Worm (Caenorhabditis elegans) whole organism, dauer: ENCODE results near the gene arc-1.

ENCODE experiments used
- unc-62 ChIP-seq: sonication (generic microtip); optimal IDR thresholded peaks from 2 replicates; lab custom pipeline; 2017; ENCODE audit warnings: missing biosample characterization, missing genetic modification reagents, missing genetic modification characterization

arc-1 gene

ce11 chrII:9674678-9675077, at the start of gene arc-1:
arc-1 (plus strand) TSS chrII:9674978.
- TF ChIP-seq unc-62 (GFP tag; lab: Kevin White, UChicago), result no peak

- no peak for TF ChIP-seq unc-62 (GFP tag; lab: Kevin White, UChicago)
Observed at ce11 chrII:9625930-9626329, 48.8 kb upstream of the arc-1 start.

ce11 chrII:9636300-9636699, 38.5 kb upstream of the arc-1 start, which contains the start of gene ZK1307.7:
ZK1307.7 (plus strand) TSS chrII:9636600.
- no peak for TF ChIP-seq unc-62 (GFP tag; lab: Kevin White, UChicago)

ce11 chrII:9644438-9644837, 30.3 kb upstream of the arc-1 start, which contains the start of gene fzr-1:
fzr-1 (minus strand) TSS chrII:9644466.
- TF ChIP-seq unc-62 (GFP tag; lab: Kevin White, UChicago), result no peak

ce11 chrII:9644940-9645634, 29.7 kb upstream of the arc-1 start:
- TF ChIP-seq unc-62 (GFP tag; lab: Kevin White, UChicago), result no peak

ce11 chrII:9646122-9646555, 28.6 kb upstream of the arc-1 start:
- TF ChIP-seq unc-62 (GFP tag; lab: Kevin White, UChicago), result no peak

- TF ChIP-seq unc-62 (GFP tag; lab: Kevin White, UChicago), result no peak
Observed at ce11 chrII:9646928-9647838, 27.6 kb upstream of the arc-1 start, which contains the start of gene sqv-8. sqv-8 (plus strand) TSS chrII:9646978.

- no peak for TF ChIP-seq unc-62 (GFP tag; lab: Kevin White, UChicago)
Observed at ce11 chrII:9649191-9649590, 25.6 kb upstream of the arc-1 start, which contains the start of gene ZK1307.9. ZK1307.9 (plus strand) TSS chrII:9649491.

ce11 chrII:9651700-9652099, 23.1 kb upstream of the arc-1 start, which contains the start of gene ZK1307.4:
ZK1307.4 (minus strand) TSS chrII:9651800.
- TF ChIP-seq unc-62 (GFP tag; lab: Kevin White, UChicago), result no peak

- no peak for TF ChIP-seq unc-62 (GFP tag; lab: Kevin White, UChicago)
Observed at ce11 chrII:9652919-9653318, 21.9 kb upstream of the arc-1 start, which contains the start of gene ZK1307.3. ZK1307.3 (minus strand) TSS chrII:9653019.

ce11 chrII:9653679-9654078, 21.1 kb upstream of the arc-1 start, which contains the start of gene ZK1307.2:
ZK1307.2 (minus strand) TSS chrII:9653952.
- TF ChIP-seq unc-62 (GFP tag; lab: Kevin White, UChicago), result no peak

- no peak for TF ChIP-seq unc-62 (GFP tag; lab: Kevin White, UChicago)
Observed at ce11 chrII:9655530-9656139, 19.1 kb upstream of the arc-1 start, which contains the start of gene ZK1307.1. ZK1307.1 (minus strand) TSS chrII:9655580.

- TF ChIP-seq unc-62 (GFP tag; lab: Kevin White, UChicago), result no peak
Observed at ce11 chrII:9656210-9656755, 18.5 kb upstream of the arc-1 start, which contains the start of gene gstk-1. gstk-1 (plus strand) TSS chrII:9656705.

ce11 chrII:9658915-9659314, 15.9 kb upstream of the arc-1 start, which contains the start of gene ZK1320.2:
ZK1320.2 (minus strand) TSS chrII:9659002.
- TF ChIP-seq unc-62 (GFP tag; lab: Kevin White, UChicago), result no peak

ce11 chrII:9660379-9660778, 14.4 kb upstream of the arc-1 start, which contains the start of gene ZK1320.3:
ZK1320.3 (minus strand) TSS chrII:9660419.
- no peak for TF ChIP-seq unc-62 (GFP tag; lab: Kevin White, UChicago)
